Worm (Caenorhabditis elegans) whole organism, early embryonic: ENCODE results near the gene gadr-3.

Experiments used
- ama-1 ChIP-seq: fragments of 150-350 bp; optimal IDR thresholded peaks from 2 replicates; lab custom pipeline; 2014
- hmbx-1 ChIP-seq: sonication (generic microtip); optimal IDR thresholded peaks from 2 replicates; lab custom pipeline; 2016; ENCODE audit warnings: mild to moderate bottlenecking, missing genetic modification characterization, missing compliant biosample characterization
- pes-1 ChIP-seq: fragments of 200-800 bp; sonication (Bioruptor generic); IDR thresholded peaks from 2 replicates; pipeline ENCODE4 v1.3.6; 2022; ENCODE audit warnings: missing genetic modification reagents, missing genetic modification characterization, missing compliant biosample characterization
- sea-1 ChIP-seq: fragments of 200-800 bp; sonication (Bioruptor generic); conservative IDR thresholded peaks from 2 replicates; pipeline ENCODE4 v1.3.6; 2022; ENCODE audit warnings: missing genetic modification characterization, missing compliant biosample characterization
- tbx-37 ChIP-seq: fragments of 200-800 bp; sonication (Bioruptor generic); conservative IDR thresholded peaks from 2 replicates; pipeline ENCODE4 v1.3.6; 2022; ENCODE audit warnings: missing genetic modification reagents, missing genetic modification characterization, missing compliant biosample characterization

ce11 chrIII:6254737-6255136 is 31.1 kb downstream of the gadr-3 start, which contains the start of gene srg-8:
- no peak for TF ChIP-seq pes-1 (GFP tag; lab: Robert Waterston, UW)
- TF ChIP-seq ama-1: no peak
- TF ChIP-seq hmbx-1 (tag; lab: Kevin White, UChicago): no peak
- TF ChIP-seq tbx-37 (GFP tag; lab: Robert Waterston, UW): no peak
- no peak for TF ChIP-seq sea-1 (GFP tag; lab: Robert Waterston, UW)
